Fruit fly (Drosophila melanogaster): ENCODE data around the gene xit.

xit gene

DNA sequence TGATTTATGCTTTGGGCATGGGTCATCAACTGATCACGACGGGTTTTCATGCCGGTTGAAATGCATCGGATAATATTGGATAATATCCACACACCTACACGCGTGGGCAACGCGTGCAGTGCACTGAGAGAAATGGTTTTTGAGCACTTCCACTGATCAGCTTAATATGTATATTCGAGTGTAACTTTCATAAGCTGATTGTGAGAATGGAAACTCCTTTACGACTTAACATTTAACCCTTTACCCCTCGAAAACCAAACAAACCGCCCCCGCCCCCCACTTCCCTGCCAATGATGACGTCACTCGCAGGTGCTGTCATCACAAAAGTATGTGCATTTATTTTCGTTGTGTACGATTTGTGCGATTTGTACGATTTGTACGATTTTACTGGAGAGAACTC lies 26.0 kb upstream of the xit start (continued):
- TF ChIP-seq CG10366 (GFP tag; IDR thresholded peaks at IDR 0.05) (peak; percentile 43), trem (tag; optimal IDR thresholded peaks at IDR 0.05) (no peak), cad (GFP tag; optimal IDR thresholded peaks at IDR 0.05) (no peak), sens-2 (GFP tag; IDR thresholded peaks at IDR 0.05) (no peak; the same call in 1 of the 2 replicates), Hr51 (GFP tag; optimal IDR thresholded peaks at IDR 0.05) (peak in 1 of 2 experiments; percentile 2), CG12744 (GFP tag; optimal IDR thresholded peaks at IDR 0.05) (no peak), CG1602 (GFP tag; optimal IDR thresholded peaks at IDR 0.05) (no peak), ERR (GFP tag; optimal IDR thresholded peaks at IDR 0.05) (no peak), Gsc (GFP tag; IDR thresholded peaks at IDR 0.05) (no peak), Hsf (GFP tag; optimal IDR thresholded peaks at IDR 0.05) (no peak), CG10654 (GFP tag; optimal IDR thresholded peaks at IDR 0.05) (no peak), Rfx (GFP tag; IDR thresholded peaks at IDR 0.05) (no peak), stwl (tag; optimal IDR thresholded peaks at IDR 0.05) (no peak), pita (GFP tag; optimal IDR thresholded peaks at IDR 0.05) (no peak), Dfd (GFP tag; optimal IDR thresholded peaks at IDR 0.05) (no peak), Kr (GFP tag; optimal IDR thresholded peaks at IDR 0.05) (no peak), CG11696 (GFP tag; IDR thresholded peaks at IDR 0.05) (no peak), crol (GFP tag; IDR thresholded peaks at IDR 0.05) (no peak), dmrt99B (tag; optimal IDR thresholded peaks at IDR 0.05) (peak; percentile 49), CG3847 (GFP tag; IDR thresholded peaks at IDR 0.05) (0 out of 2 replicates have a peak, but pooled peaks have one; percentile 29), Rx (GFP tag; IDR thresholded peaks at IDR 0.05) (no peak), E2f2 (GFP tag; IDR thresholded peaks at IDR 0.05) (no peak; the same call in 1 of the 2 replicates), ci (GFP tag; IDR thresholded peaks at IDR 0.05) (peak; percentile 64; the same call in 1 of the 3 replicates), tio (GFP tag; optimal IDR thresholded peaks at IDR 0.05) (no peak), dan (GFP tag; IDR thresholded peaks at IDR 0.05) (no peak), sima (GFP tag; optimal IDR thresholded peaks at IDR 0.05) (no peak)

- TF ChIP-seq CG13775 (GFP tag; optimal IDR thresholded peaks at IDR 0.05) (peak; percentile 18), CG14667 (GFP tag; IDR thresholded peaks at IDR 0.05) (0 out of 2 replicates have a peak, but pooled peaks have one; percentile 24), CG11504 (tag; optimal IDR thresholded peaks at IDR 0.05) (peak; percentile 46), CG17361 (GFP tag; IDR thresholded peaks at IDR 0.05) (peak; percentile 62; the same call in 1 of the 3 replicates), gem (tag; optimal IDR thresholded peaks at IDR 0.05) (peak; percentile 49), gce (GFP tag; IDR thresholded peaks at IDR 0.05) (0 out of 3 replicates have a peak, but pooled peaks have one; percentile 30), CG12769 (tag; optimal IDR thresholded peaks at IDR 0.05) (peak; percentile 46), Doc3 (GFP tag; IDR thresholded peaks at IDR 0.05; ENCODE audit: partially characterized antibody) (no peak), CG18619 (GFP tag; optimal IDR thresholded peaks at IDR 0.05) (peak; percentile 19), lab (GFP tag; optimal IDR thresholded peaks at IDR 0.05) (peak; percentile 38), CG9727 (GFP tag; optimal IDR thresholded peaks at IDR 0.05) (peak; percentile 12), CG9876 (GFP tag; optimal IDR thresholded peaks at IDR 0.05) (no peak), CG4820 (GFP tag; optimal IDR thresholded peaks at IDR 0.05) (no peak), al (GFP tag; IDR thresholded peaks at IDR 0.05) (no peak), nmo (GFP tag; optimal IDR thresholded peaks at IDR 0.05) (peak; percentile 38), luna (GFP tag; optimal IDR thresholded peaks at IDR 0.05) (no peak), CG7963 (GFP tag; IDR thresholded peaks at IDR 0.05; ENCODE audit: partially characterized antibody) (no peak), CG32532 (GFP tag; IDR thresholded peaks at IDR 0.05) (no peak), CG10274 (GFP tag; optimal IDR thresholded peaks at IDR 0.05) (no peak), fd96Cb (tag; optimal IDR thresholded peaks at IDR 0.05) (no peak), CG15479 (GFP tag; optimal IDR thresholded peaks at IDR 0.05) (no peak), hb (GFP tag; IDR thresholded peaks at IDR 0.05; ENCODE audit: partially characterized antibody) (no peak), Adf1 (GFP tag; IDR thresholded peaks at IDR 0.05) (no peak), CG17385 (GFP tag; optimal IDR thresholded peaks at IDR 0.05) (peak; percentile 3), dpn (GFP tag; optimal IDR thresholded peaks at IDR 0.05) (peak; percentile 7 to 46)
Measured at dm6 chrX:6795987-6796691, 24.7 kb upstream of the xit start.
